Worm (Caenorhabditis elegans) whole organism, young adult: Measurements from ENCODE around the gene F26D2.3.

Experiments used
- C17E4.6 ChIP-seq: fragments of 200-800 bp; sonication (Bioruptor generic); IDR thresholded peaks from 2 replicates; pipeline ENCODE4 v1.3.6; 2022; ENCODE audit warnings: missing genetic modification reagents, missing genetic modification characterization, missing compliant biosample characterization
- F23B12.7 ChIP-seq: sonication (generic microtip); optimal IDR thresholded peaks from 2 replicates; lab custom pipeline; 2017; ENCODE audit warnings: missing genetic modification characterization, mild to moderate bottlenecking, missing compliant biosample characterization, antibody characterized with exemption, moderate library complexity; ENCODE audit not compliant: insufficient read depth
- F57C9.4 ChIP-seq: sonication (generic microtip); optimal IDR thresholded peaks from 2 replicates; lab custom pipeline; 2017; ENCODE audit warnings: mild to moderate bottlenecking, missing genetic modification characterization, missing compliant biosample characterization
- ZK185.1 ChIP-seq: sonication (generic microtip); optimal IDR thresholded peaks from 2 replicates; lab custom pipeline; 2016; ENCODE audit warnings: mild to moderate bottlenecking, missing genetic modification characterization, missing compliant biosample characterization; ENCODE audit not compliant: poor library complexity, severe bottlenecking
- ceh-27 ChIP-seq: fragments of 200-800 bp; sonication (Bioruptor generic); optimal IDR thresholded peaks from 2 replicates; lab custom pipeline; 2018; ENCODE audit warnings: mild to moderate bottlenecking, missing genetic modification characterization, moderate library complexity, missing compliant biosample characterization
- ceh-79 ChIP-seq: sonication (generic microtip); optimal IDR thresholded peaks from 2 replicates; lab custom pipeline; 2017; ENCODE audit warnings: mild to moderate bottlenecking, missing genetic modification characterization, missing compliant biosample characterization
- lin-26 ChIP-seq: fragments of 200-800 bp; sonication (Bioruptor generic); IDR thresholded peaks from 2 replicates; pipeline ENCODE4 v1.3.6; 2022; ENCODE audit warnings: missing genetic modification reagents, missing genetic modification characterization, missing compliant biosample characterization
- lin-40 ChIP-seq: sonication (generic microtip); optimal IDR thresholded peaks from 2 replicates; lab custom pipeline; 2016; ENCODE audit warnings: missing genetic modification characterization, mild to moderate bottlenecking, missing compliant biosample characterization, missing genotype, missing genetic modification reagents
- madf-8 ChIP-seq: fragments of 200-800 bp; sonication (Bioruptor generic); conservative IDR thresholded peaks from 2 replicates; pipeline ENCODE4 v1.3.6; 2022; ENCODE audit warnings: missing genetic modification reagents, missing genetic modification characterization, missing compliant biosample characterization
- nfya-1 ChIP-seq: sonication (generic microtip); optimal IDR thresholded peaks from 2 replicates; lab custom pipeline; 2017; ENCODE audit warnings: antibody characterized with exemption, missing compliant biosample characterization, missing genetic modification characterization, borderline replicate concordance; ENCODE audit not compliant: insufficient read depth
- snpc-4 ChIP-seq, 5 experiments: fragments of 150-350 bp in 1 of 5; sonication (generic microtip) in 4 of 5; optimal IDR thresholded peaks; 2 replicates each; lab custom pipeline; 2014 to 2018; ENCODE audit warnings: missing genetic modification characterization in 5 of 5, missing biosample characterization in 3 of 5, antibody characterized with exemption in 2 of 5, mild to moderate bottlenecking in 2 of 5, missing compliant biosample characterization in 2 of 5, missing genotype in 2 of 5, moderate library complexity in 2 of 5, missing genetic modification reagents in 1 of 5
- tbp1 ChIP-seq: fragments of 200-800 bp; sonication (Bioruptor generic); optimal IDR thresholded peaks from 2 replicates; lab custom pipeline; 2018; ENCODE audit warnings: mild to moderate bottlenecking, missing genetic modification characterization, missing compliant biosample characterization
- unc-130 ChIP-seq: sonication (generic microtip); optimal IDR thresholded peaks from 2 replicates; lab custom pipeline; 2016; ENCODE audit warnings: missing genetic modification reagents, missing genetic modification characterization, missing compliant biosample characterization
- unc-62 ChIP-seq: fragments of 150-350 bp; optimal IDR thresholded peaks from 2 replicates; lab custom pipeline; 2014; ENCODE audit warnings: missing biosample characterization, missing genetic modification reagents, missing genetic modification characterization

ce11 chrV:16395131-16395530 lies 12.6 kb upstream of the F26D2.3 start, which contains the start of gene F13A7.11:
- TF ChIP-seq madf-8 (GFP tag; lab: Robert Waterston, UW) (no peak), ceh-27 (GFP tag; lab: Kevin White, UChicago) (no peak), F57C9.4 (tag; lab: Kevin White, UChicago) (no peak), unc-130 (GFP tag; lab: Kevin White, UChicago) (no peak), unc-62 (GFP tag; lab: Kevin White, UChicago) (no peak), nfya-1 (tag; lab: Kevin White, UChicago) (no peak), tbp1 (GFP tag; lab: Kevin White, UChicago) (no peak), ceh-79 (tag; lab: Kevin White, UChicago) (no peak), lin-26 (GFP tag; lab: Robert Waterston, UW) (no peak), C17E4.6 (GFP tag; lab: Robert Waterston, UW) (no peak), snpc-4 (GFP tag; optimal IDR thresholded peaks at IDR 0.05; lab: Kevin White, UChicago) (no peak), snpc-4 (tag; optimal IDR thresholded peaks at IDR 0.05; lab: Kevin White, UChicago) (peak in 2 of 4 experiments; percentile 2 to 4), F23B12.7 (no peak), ZK185.1 (no peak), lin-40 (tag; lab: Kevin White, UChicago) (no peak)
